Fruit fly (Drosophila melanogaster): ENCODE data around the gene CG1116.

The CG1116 gene

dm6 chr3R:5256462-5257146 lies 37.1 kb downstream of the CG1116 start, which contains the start of the genes Enoph and Hph (continued):
- no peak for TF ChIP-seq oc (tag; optimal IDR thresholded peaks at IDR 0.05)
- no peak for TF ChIP-seq CG12744 (GFP tag; optimal IDR thresholded peaks at IDR 0.05)
- peak; percentile 13 for TF ChIP-seq CG17186 (GFP tag; optimal IDR thresholded peaks at IDR 0.05)
- peak; percentile 75 for TF ChIP-seq CG10543 (GFP tag; optimal IDR thresholded peaks at IDR 0.05)
- peak; percentile 22 for TF ChIP-seq CG6654 (GFP tag; optimal IDR thresholded peaks at IDR 0.05)
- TF ChIP-seq CG10321 (GFP tag; IDR thresholded peaks at IDR 0.05), result no peak
- TF ChIP-seq unpg (GFP tag; optimal IDR thresholded peaks at IDR 0.05), result peak; percentile 46
- no peak for TF ChIP-seq HLHmδ (GFP tag; optimal IDR thresholded peaks at IDR 0.05)
- peak; percentile 51 for TF ChIP-seq CG30020 (tag; optimal IDR thresholded peaks at IDR 0.05)
- peak; percentile 20 for TF ChIP-seq Atf3 (GFP tag; optimal IDR thresholded peaks at IDR 0.05)
- no peak for TF ChIP-seq CG14050 (GFP tag; IDR thresholded peaks at IDR 0.05)
- TF ChIP-seq CG6683 (GFP tag; optimal IDR thresholded peaks at IDR 0.05), result no peak
- no peak for TF ChIP-seq psq (GFP tag; optimal IDR thresholded peaks at IDR 0.05)
- 0 out of 2 replicates have a peak, but pooled peaks have one; percentile 44 for TF ChIP-seq vvl (GFP tag; IDR thresholded peaks at IDR 0.05)
- peak; percentile 31 for TF ChIP-seq Dad (GFP tag; optimal IDR thresholded peaks at IDR 0.05)
- peak; percentile 14 for TF ChIP-seq CG3163 (GFP tag; optimal IDR thresholded peaks at IDR 0.05)
- TF ChIP-seq CG2129 (GFP tag; IDR thresholded peaks at IDR 0.05; ENCODE audit: partially characterized antibody), result peak; percentile 44
- peak; percentile 67 for TF ChIP-seq lmd (GFP tag; IDR thresholded peaks at IDR 0.05)
- TF ChIP-seq dpn (GFP tag; optimal IDR thresholded peaks at IDR 0.05), result peak; percentile 64 to 71
- peak; percentile 52; the same call in 1 of the 4 replicates for TF ChIP-seq Gug (GFP tag; IDR thresholded peaks at IDR 0.05)
- peak; percentile 50; the same call in 1 of the 2 replicates for TF ChIP-seq CG6689 (GFP tag; IDR thresholded peaks at IDR 0.05)
- no peak for TF ChIP-seq btn (GFP tag; optimal IDR thresholded peaks at IDR 0.05)
- peak; percentile 78 for TF ChIP-seq inv (GFP tag; IDR thresholded peaks at IDR 0.05; ENCODE audit: partially characterized antibody)
- TF ChIP-seq dan (GFP tag; IDR thresholded peaks at IDR 0.05), result no peak
- TF ChIP-seq dysf (GFP tag; IDR thresholded peaks at IDR 0.05), result peak; percentile 73
- peak; percentile 67 for TF ChIP-seq CG9727 (GFP tag; optimal IDR thresholded peaks at IDR 0.05)
- peak; percentile 86 for TF ChIP-seq CG17361 (GFP tag; IDR thresholded peaks at IDR 0.05)
- no peak for TF ChIP-seq CG4854 (GFP tag; optimal IDR thresholded peaks at IDR 0.05)
- TF ChIP-seq gsb-n (tag; optimal IDR thresholded peaks at IDR 0.05), result peak; percentile 44
- peak; percentile 46; the same call in 1 of the 2 replicates for TF ChIP-seq Xrp1 (GFP tag; IDR thresholded peaks at IDR 0.05)
- TF ChIP-seq knrl (GFP tag; IDR thresholded peaks at IDR 0.05; ENCODE audit: partially characterized antibody), result peak; percentile 83
- peak; percentile 91 for TF ChIP-seq sens (GFP tag)
- no peak for TF ChIP-seq CG32767 (GFP tag; IDR thresholded peaks at IDR 0.05)
- peak; percentile 61 for TF ChIP-seq CG3281 (GFP tag; optimal IDR thresholded peaks at IDR 0.05)
- TF ChIP-seq mam (GFP tag; optimal IDR thresholded peaks at IDR 0.05), result peak; percentile 73
- TF ChIP-seq her (GFP tag; optimal IDR thresholded peaks at IDR 0.05), result peak; percentile 36
- TF ChIP-seq z (GFP tag; IDR thresholded peaks at IDR 0.05), result no peak
- peak; percentile 84 for TF ChIP-seq CG16813 (GFP tag; IDR thresholded peaks at IDR 0.05; ENCODE audit: partially characterized antibody)
- TF ChIP-seq ara (GFP tag; IDR thresholded peaks at IDR 0.05), result no peak
- TF ChIP-seq CG3065 (GFP tag; optimal IDR thresholded peaks at IDR 0.05), result peak; percentile 15
- TF ChIP-seq Hsf (GFP tag; optimal IDR thresholded peaks at IDR 0.05), result peak; percentile 48
- TF ChIP-seq CG4707 (GFP tag; optimal IDR thresholded peaks at IDR 0.05), result no peak
- no peak for TF ChIP-seq Hmx (GFP tag; optimal IDR thresholded peaks at IDR 0.05)
- TF ChIP-seq amos (GFP tag; IDR thresholded peaks at IDR 0.05; ENCODE audit: partially characterized antibody), result peak; percentile 86
- TF ChIP-seq HLH4C (GFP tag; IDR thresholded peaks at IDR 0.05; ENCODE audit: partially characterized antibody), result peak; percentile 81
- peak; percentile 38 for TF ChIP-seq ems (GFP tag; optimal IDR thresholded peaks at IDR 0.05)
- TF ChIP-seq YL-1 (GFP tag; optimal IDR thresholded peaks at IDR 0.05), result peak; percentile 15
- TF ChIP-seq Hr51 (GFP tag; optimal IDR thresholded peaks at IDR 0.05), result peak; percentile 40 to 57
- TF ChIP-seq CG8359 (GFP tag; optimal IDR thresholded peaks at IDR 0.05; ENCODE audit: borderline replicate concordance), result peak; percentile 13
